Fruit fly (Drosophila melanogaster): ENCODE data around the gene CG42832.

The CG42832 gene

dm6 chr3L:11589395-11589794, 20.5 kb upstream of the CG42832 start, which contains the start of gene CG7377:
Gene CG7377, plus strand, starts transcription at chr3L:11589695.
- TF ChIP-seq klu (GFP tag; IDR thresholded peaks at IDR 0.05) (0 out of 2 replicates have a peak, but pooled peaks have one; percentile 9), Ets65A (GFP tag) (peak; percentile 15)

- TF ChIP-seq pita (GFP tag; optimal IDR thresholded peaks at IDR 0.05) (no peak), CG11093 (GFP tag; IDR thresholded peaks at IDR 0.05) (no peak), Rfx (GFP tag; IDR thresholded peaks at IDR 0.05) (no peak), Sry-δ (GFP tag; optimal IDR thresholded peaks at IDR 0.05) (no peak), Jarid2 (GFP tag; optimal IDR thresholded peaks at IDR 0.05) (no peak), tup (GFP tag; optimal IDR thresholded peaks at IDR 0.05) (no peak)
Observed at dm6 chr3L:11591131-11591530, 18.8 kb upstream of the CG42832 start, which contains the start of gene CG33268. Gene CG33268, minus strand, starts transcription at chr3L:11591231.

dm6 chr3L:11591803-11592202, 18.1 kb upstream of the CG42832 start:
- TF ChIP-seq E2f2 (GFP tag; IDR thresholded peaks at IDR 0.05) (no peak), CG15479 (GFP tag; optimal IDR thresholded peaks at IDR 0.05) (no peak), Trl (optimal IDR thresholded peaks at IDR 0.05) (peak; percentile 15 to 22), Trl (GFP tag; optimal IDR thresholded peaks at IDR 0.05) (no peak), psq (GFP tag; optimal IDR thresholded peaks at IDR 0.05) (no peak), CG10366 (GFP tag; IDR thresholded peaks at IDR 0.05) (no peak), CG4404 (GFP tag; IDR thresholded peaks at IDR 0.05) (no peak)

dm6 chr3L:11593778-11594177, 16.2 kb upstream of the CG42832 start:
- TF ChIP-seq CG32532 (GFP tag; IDR thresholded peaks at IDR 0.05), result no peak
- no peak for TF ChIP-seq cwo (GFP tag; optimal IDR thresholded peaks at IDR 0.05)
- TF ChIP-seq dimm (GFP tag; IDR thresholded peaks at IDR 0.05), result no peak
- TF ChIP-seq dan (GFP tag; IDR thresholded peaks at IDR 0.05), result no peak
- no peak for TF ChIP-seq fd3F (GFP tag; optimal IDR thresholded peaks at IDR 0.05)
- no peak for TF ChIP-seq CG10147 (GFP tag; optimal IDR thresholded peaks at IDR 0.05)
- TF ChIP-seq Sox100B (GFP tag; optimal IDR thresholded peaks at IDR 0.05), result no peak
- TF ChIP-seq Six4 (GFP tag; optimal IDR thresholded peaks at IDR 0.05), result no peak
- TF ChIP-seq CG9797 (GFP tag; optimal IDR thresholded peaks at IDR 0.05), result no peak
- TF ChIP-seq Ravus (GFP tag; IDR thresholded peaks at IDR 0.05), result no peak
- no peak for TF ChIP-seq sisA (GFP tag; IDR thresholded peaks at IDR 0.05)
- TF ChIP-seq Taf1 (GFP tag; IDR thresholded peaks at IDR 0.05), result no peak

- TF ChIP-seq chinmo (GFP tag; IDR thresholded peaks at IDR 0.05; ENCODE audit: partially characterized antibody), result peak; percentile 58; the same call in 1 of the 4 replicates
- TF ChIP-seq CG42726 (GFP tag; IDR thresholded peaks at IDR 0.05; ENCODE audit: partially characterized antibody), result no peak
- no peak for TF ChIP-seq insv (GFP tag; optimal IDR thresholded peaks at IDR 0.05)
- no peak for TF ChIP-seq MBD-R2 (GFP tag; IDR thresholded peaks at IDR 0.05)
- TF ChIP-seq CG1602 (GFP tag; optimal IDR thresholded peaks at IDR 0.05), result no peak
- no peak for TF ChIP-seq H2.0 (GFP tag; IDR thresholded peaks at IDR 0.05)
- TF ChIP-seq wdn (GFP tag; IDR thresholded peaks at IDR 0.05), result no peak
- TF ChIP-seq CG9932 (GFP tag; IDR thresholded peaks at IDR 0.05), result no peak
- TF ChIP-seq ci (GFP tag; IDR thresholded peaks at IDR 0.05), result no peak
- TF ChIP-seq E2f1 (GFP tag; IDR thresholded peaks at IDR 0.05), result no peak
- no peak for TF ChIP-seq Dip2 (GFP tag; IDR thresholded peaks at IDR 0.05)
- TF ChIP-seq Chrac-16 (GFP tag; optimal IDR thresholded peaks at IDR 0.05), result no peak
- TF ChIP-seq CrebB (tag; optimal IDR thresholded peaks at IDR 0.05), result no peak
- no peak for TF ChIP-seq ems (GFP tag; optimal IDR thresholded peaks at IDR 0.05)
- TF ChIP-seq Gug (GFP tag; IDR thresholded peaks at IDR 0.05), result no peak
- no peak for TF ChIP-seq wor (GFP tag; IDR thresholded peaks at IDR 0.05)
- no peak for TF ChIP-seq Bdp1 (GFP tag; optimal IDR thresholded peaks at IDR 0.05)
- no peak for TF ChIP-seq gt (GFP tag; IDR thresholded peaks at IDR 0.05)
- TF ChIP-seq CG6254 (GFP tag; optimal IDR thresholded peaks at IDR 0.05), result no peak
- TF ChIP-seq CG12104 (GFP tag; optimal IDR thresholded peaks at IDR 0.05), result no peak
- no peak for TF ChIP-seq psq (GFP tag; optimal IDR thresholded peaks at IDR 0.05)
Observed at dm6 chr3L:11596585-11597252, 13.2 kb upstream of the CG42832 start, which contains the start of gene CG7368. Gene CG7368, plus strand, starts transcription at chr3L:11597202.

Measured in whole organism, embryonic.